Fruit fly (Drosophila melanogaster) whole organism, pupa: ENCODE results near the gene Ir68b.

Experiments used
- CG12605 ChIP-seq: fragments of 200-800 bp; sonication (Bioruptor generic); IDR thresholded peaks from 2 replicates; pipeline ENCODE4 v1.3.6; 2022; ENCODE audit warnings: missing biosample characterization, missing genetic modification characterization
- CG13204 ChIP-seq: fragments of 200-800 bp; sonication (Bioruptor generic); optimal IDR thresholded peaks from 2 replicates; lab custom pipeline; 2018; ENCODE audit warnings: missing biosample characterization, mild to moderate bottlenecking, missing genetic modification characterization, moderate library complexity
- CG14655 ChIP-seq: fragments of 200-800 bp; sonication (Bioruptor generic); optimal IDR thresholded peaks from 3 replicates; lab custom pipeline; 2017; ENCODE audit warnings: mild to moderate bottlenecking, missing biosample characterization, missing genetic modification reagents, missing genetic modification characterization
- CG17806 ChIP-seq: fragments of 200-800 bp; sonication (Bioruptor generic); optimal IDR thresholded peaks from 2 replicates; lab custom pipeline; 2018; ENCODE audit warnings: missing biosample characterization, mild to moderate bottlenecking, missing genetic modification characterization, moderate library complexity
- CG32121 ChIP-seq: fragments of 200-800 bp; sonication (Bioruptor generic); IDR thresholded peaks from 2 replicates; pipeline ENCODE4 v1.3.6; 2022; ENCODE audit warnings: missing biosample characterization, missing genetic modification characterization
- CG8301 ChIP-seq: fragments of 200-800 bp; sonication (Bioruptor generic); optimal IDR thresholded peaks from 2 replicates; lab custom pipeline; 2018; ENCODE audit warnings: missing biosample characterization, mild to moderate bottlenecking, missing genetic modification characterization
- EcR ChIP-seq: fragments of 200-800 bp; sonication (Bioruptor generic); optimal IDR thresholded peaks from 3 replicates; lab custom pipeline; 2019; ENCODE audit warnings: missing biosample characterization, missing genetic modification characterization, mild to moderate bottlenecking, moderate library complexity, missing genetic modification reagents
- Pif1B ChIP-seq: fragments of 200-800 bp; sonication (Bioruptor generic); optimal IDR thresholded peaks from 3 replicates; lab custom pipeline; 2016; ENCODE audit warnings: missing biosample characterization, missing genetic modification characterization
- Snoo ChIP-seq: fragments of 200-800 bp; sonication (Bioruptor generic); optimal IDR thresholded peaks from 3 replicates; lab custom pipeline; 2017; ENCODE audit warnings: missing biosample characterization, mild to moderate bottlenecking, missing genetic modification characterization, inconsistent platforms
- fd96Ca ChIP-seq: fragments of 200-800 bp; sonication (Bioruptor generic); IDR thresholded peaks from 3 replicates; pipeline ENCODE4 v1.3.6; 2022; ENCODE audit warnings: missing biosample characterization, missing genetic modification characterization
- gl ChIP-seq: fragments of 200-800 bp; sonication (Bioruptor generic); optimal IDR thresholded peaks from 2 replicates; lab custom pipeline; 2018; ENCODE audit warnings: missing biosample characterization, mild to moderate bottlenecking, missing genetic modification characterization
- rn ChIP-seq: fragments of 200-800 bp; sonication (Bioruptor generic); IDR thresholded peaks from 2 replicates; pipeline ENCODE4 v1.3.6; 2022; ENCODE audit warnings: missing biosample characterization, missing genetic modification characterization

- TF ChIP-seq Snoo (peak; percentile 63), CG14655 (GFP tag; lab: Kevin White, UChicago) (peak; percentile 86), CG8301 (tag; lab: Kevin White, UChicago) (peak; percentile 79), rn (peak; percentile 60; the same call in 1 of the 2 replicates), CG17806 (tag; lab: Kevin White, UChicago) (peak; percentile 85), CG12605 (GFP tag; lab: Robert Waterston, UW) (peak; percentile 86), fd96Ca (GFP tag; lab: Robert Waterston, UW) (peak; percentile 84), CG13204 (GFP tag; lab: Kevin White, UChicago) (peak; percentile 46), Pif1B (GFP tag; lab: Kevin White, UChicago) (peak; percentile 71), CG32121 (GFP tag; lab: Robert Waterston, UW) (peak; percentile 85), gl (tag; lab: Kevin White, UChicago) (peak; percentile 5), EcR (GFP tag; lab: Kevin White, UChicago) (no peak)
Observed at dm6 chr3L:12077348-12077747, 49.8 kb downstream of the Ir68b start.
